Fruit fly (Drosophila melanogaster) whole organism, embryonic: ENCODE data around the gene meigo.

Experiments
- Aef1 ChIP-seq: fragments of 200-800 bp; sonication (Bioruptor generic); IDR thresholded peaks from 3 replicates; pipeline ENCODE4 v1.3.6; 2022; ENCODE audit warnings: missing biosample characterization, missing genetic modification characterization
- B-H1 ChIP-seq: fragments of 200-800 bp; sonication (Bioruptor generic); IDR thresholded peaks from 3 replicates; pipeline ENCODE4 v1.3.6; 2022; ENCODE audit warnings: missing biosample characterization, missing genetic modification characterization
- BtbVII ChIP-seq: fragments of 200-800 bp; sonication (Bioruptor generic); optimal IDR thresholded peaks from 3 replicates; lab custom pipeline; 2017; ENCODE audit warnings: missing biosample characterization, mild to moderate bottlenecking, missing genetic modification characterization
- CG12104 ChIP-seq: fragments of 200-800 bp; sonication (Bioruptor generic); optimal IDR thresholded peaks from 3 replicates; lab custom pipeline; 2016; ENCODE audit warnings: missing biosample characterization, missing genetic modification characterization
- CG12659 ChIP-seq: fragments of 200-800 bp; sonication (Bioruptor generic); optimal IDR thresholded peaks from 3 replicates; lab custom pipeline; 2017; ENCODE audit warnings: mild to moderate bottlenecking, missing biosample characterization, missing genetic modification reagents, missing genetic modification characterization
- CG14441 ChIP-seq: fragments of 200-800 bp; sonication (Bioruptor generic); IDR thresholded peaks from 2 replicates; pipeline ENCODE4 v1.3.6; 2022; ENCODE audit warnings: missing biosample characterization, missing genetic modification characterization
- CG14710 ChIP-seq: fragments of 200-800 bp; sonication (Bioruptor generic); optimal IDR thresholded peaks from 3 replicates; lab custom pipeline; 2019; ENCODE audit warnings: missing biosample characterization, mild to moderate bottlenecking, missing genetic modification characterization, moderate library complexity
- CG16813 ChIP-seq: fragments of 200-800 bp; sonication (Bioruptor generic); IDR thresholded peaks from 3 replicates; pipeline ENCODE4 v1.3.6; 2022; ENCODE audit warnings: missing biosample characterization, missing genetic modification characterization; ENCODE audit not compliant: partially characterized antibody
- CG17385 ChIP-seq: fragments of 200-800 bp; sonication (Bioruptor generic); optimal IDR thresholded peaks from 3 replicates; lab custom pipeline; 2018; ENCODE audit warnings: missing biosample characterization, mild to moderate bottlenecking, missing genetic modification characterization
- CG17612 ChIP-seq: fragments of 200-800 bp; sonication (Bioruptor generic); IDR thresholded peaks from 2 replicates; pipeline ENCODE4 v1.3.6; 2022; ENCODE audit warnings: missing biosample characterization, missing genetic modification characterization
- CG18011 ChIP-seq: fragments of 200-800 bp; sonication (Bioruptor generic); optimal IDR thresholded peaks from 2 replicates; lab custom pipeline; 2017; ENCODE audit warnings: missing biosample characterization, missing genetic modification characterization, mild to moderate bottlenecking, moderate library complexity, missing genotype
- CG18764 ChIP-seq: fragments of 200-800 bp; sonication (Bioruptor generic); optimal IDR thresholded peaks from 3 replicates; lab custom pipeline; 2016; ENCODE audit warnings: missing biosample characterization, missing genetic modification characterization
- CG2678 ChIP-seq: fragments of 200-800 bp; sonication (Bioruptor generic); optimal IDR thresholded peaks from 3 replicates; lab custom pipeline; 2019; ENCODE audit warnings: missing biosample characterization, mild to moderate bottlenecking, missing genetic modification characterization, moderate library complexity
- CG4820 ChIP-seq: fragments of 200-800 bp; sonication (Bioruptor generic); optimal IDR thresholded peaks from 3 replicates; lab custom pipeline; 2016; ENCODE audit warnings: missing biosample characterization, missing genetic modification characterization
- CG4854 ChIP-seq: fragments of 200-800 bp; sonication (Bioruptor generic); optimal IDR thresholded peaks from 2 replicates; lab custom pipeline; 2016; ENCODE audit warnings: missing biosample characterization, missing genetic modification characterization, inconsistent platforms
- CG6272 ChIP-seq: fragments of 200-800 bp; sonication (Bioruptor generic); IDR thresholded peaks from 2 replicates; pipeline ENCODE4 v1.3.6; 2022; ENCODE audit warnings: missing biosample characterization, missing genetic modification characterization
- CG6683 ChIP-seq: fragments of 200-800 bp; sonication (Bioruptor generic); optimal IDR thresholded peaks from 2 replicates; lab custom pipeline; 2017; ENCODE audit warnings: missing biosample characterization, mild to moderate bottlenecking, missing genetic modification characterization, missing genetic modification reagents
- CG7556 ChIP-seq: fragments of 200-800 bp; sonication (Bioruptor generic); optimal IDR thresholded peaks from 2 replicates; lab custom pipeline; 2017; ENCODE audit warnings: missing biosample characterization, mild to moderate bottlenecking, missing genetic modification characterization
- CG7928 ChIP-seq: fragments of 200-800 bp; sonication (Bioruptor generic); optimal IDR thresholded peaks from 2 replicates; lab custom pipeline; 2017; ENCODE audit warnings: missing biosample characterization, mild to moderate bottlenecking, missing genetic modification characterization
- CTCF ChIP-seq: fragments of 200-800 bp; sonication (Bioruptor generic); optimal IDR thresholded peaks from 2 replicates; lab custom pipeline; 2017; ENCODE audit warnings: missing biosample characterization, mild to moderate bottlenecking, missing genetic modification characterization, moderate library complexity
- Dek ChIP-seq: fragments of 200-800 bp; sonication (Bioruptor generic); optimal IDR thresholded peaks from 3 replicates; lab custom pipeline; 2019; ENCODE audit warnings: missing biosample characterization, mild to moderate bottlenecking, missing genetic modification characterization, moderate library complexity
- Dip2 ChIP-seq: fragments of 200-800 bp; sonication (Bioruptor generic); IDR thresholded peaks from 2 replicates; pipeline ENCODE4 v1.3.6; 2022; ENCODE audit warnings: missing biosample characterization, missing genetic modification characterization
- Fer3 ChIP-seq: fragments of 200-800 bp; sonication (Bioruptor generic); optimal IDR thresholded peaks from 2 replicates; lab custom pipeline; 2018; ENCODE audit warnings: missing biosample characterization, mild to moderate bottlenecking, missing genetic modification characterization, moderate library complexity
- Hr51 ChIP-seq, 2 experiments: fragments of 200-800 bp; sonication (Bioruptor generic); optimal IDR thresholded peaks; 2 replicates in 1 of 2; 3 replicates in 1 of 2; lab custom pipeline; 2016 to 2018; ENCODE audit warnings: missing biosample characterization in 2 of 2, missing genetic modification characterization in 2 of 2, mild to moderate bottlenecking in 1 of 2, moderate library complexity in 1 of 2
- MBD-R2 ChIP-seq: fragments of 200-800 bp; sonication (Bioruptor generic); IDR thresholded peaks from 2 replicates; pipeline ENCODE4 v1.3.6; 2022; ENCODE audit warnings: missing biosample characterization, missing genetic modification characterization
- NC2β ChIP-seq: fragments of 200-800 bp; sonication (Bioruptor generic); optimal IDR thresholded peaks from 2 replicates; lab custom pipeline; 2016; ENCODE audit warnings: missing biosample characterization, missing genetic modification characterization
- Poxn ChIP-seq: fragments of 200-800 bp; sonication (Bioruptor generic); IDR thresholded peaks from 2 replicates; pipeline ENCODE4 v1.3.6; 2022; ENCODE audit warnings: missing biosample characterization, missing genetic modification characterization
- Scr ChIP-seq: fragments of 200-800 bp; sonication (Bioruptor generic); IDR thresholded peaks from 2 replicates; pipeline ENCODE4 v1.3.6; 2022; ENCODE audit warnings: missing biosample characterization, missing genetic modification characterization; ENCODE audit not compliant: partially characterized antibody
- Trl ChIP-seq, 3 experiments: fragments of >200 bp in 2 of 3; fragments of 200-800 bp in 1 of 3; sonication (Bioruptor generic) in 1 of 3; optimal IDR thresholded peaks; 2 replicates in 1 of 3; 3 replicates in 2 of 3; lab custom pipeline; 2016 to 2017; ENCODE audit warnings: missing biosample characterization in 1 of 3, missing genetic modification characterization in 1 of 3
- bcd ChIP-seq: fragments of 200-800 bp; sonication (Bioruptor generic); optimal IDR thresholded peaks from 2 replicates; lab custom pipeline; 2017; ENCODE audit warnings: missing biosample characterization, mild to moderate bottlenecking, missing genetic modification characterization
- cad ChIP-seq: fragments of >200 bp; optimal IDR thresholded peaks from 2 replicates; lab custom pipeline; 2017; ENCODE audit warnings: missing biosample characterization, missing genetic modification characterization
- caup ChIP-seq: fragments of 200-800 bp; sonication (Bioruptor generic); optimal IDR thresholded peaks from 3 replicates; lab custom pipeline; 2017; ENCODE audit warnings: missing biosample characterization, mild to moderate bottlenecking, missing genetic modification characterization, moderate library complexity; ENCODE audit not compliant: severe bottlenecking
- corto ChIP-seq: fragments of 200-800 bp; sonication (Bioruptor generic); optimal IDR thresholded peaks from 2 replicates; lab custom pipeline; 2016; ENCODE audit warnings: missing biosample characterization, mild to moderate bottlenecking, missing genetic modification characterization, moderate library complexity
- da ChIP-seq: fragments of 200-800 bp; sonication (Bioruptor generic); optimal IDR thresholded peaks from 2 replicates; lab custom pipeline; 2016; ENCODE audit warnings: missing biosample characterization, missing genetic modification characterization
- fd3F ChIP-seq: fragments of 200-800 bp; sonication (Bioruptor generic); optimal IDR thresholded peaks from 2 replicates; lab custom pipeline; 2018; ENCODE audit warnings: missing biosample characterization, mild to moderate bottlenecking, missing genetic modification characterization, moderate library complexity
- ftz-f1 ChIP-seq: fragments of 200-800 bp; sonication (Bioruptor generic); optimal IDR thresholded peaks from 2 replicates; lab custom pipeline; 2016; ENCODE audit warnings: missing biosample characterization, missing genetic modification characterization
- gce ChIP-seq: fragments of 200-800 bp; sonication (Bioruptor generic); IDR thresholded peaks from 3 replicates; pipeline ENCODE4 v1.3.6; 2022; ENCODE audit warnings: missing biosample characterization, missing genetic modification characterization
- grn ChIP-seq: fragments of 200-800 bp; sonication (Bioruptor generic); optimal IDR thresholded peaks from 3 replicates; lab custom pipeline; 2017; ENCODE audit warnings: missing biosample characterization, missing genetic modification characterization
- jigr1 ChIP-seq: fragments of 200-800 bp; sonication (Bioruptor generic); IDR thresholded peaks from 3 replicates; pipeline ENCODE4 v1.3.6; 2022; ENCODE audit warnings: missing biosample characterization, missing genetic modification characterization
- lbe ChIP-seq: fragments of 200-800 bp; sonication (Bioruptor generic); optimal IDR thresholded peaks from 2 replicates; lab custom pipeline; 2016; ENCODE audit warnings: missing biosample characterization, mild to moderate bottlenecking, missing genetic modification characterization
- mirr ChIP-seq: fragments of 200-800 bp; sonication (Bioruptor generic); optimal IDR thresholded peaks from 3 replicates; lab custom pipeline; 2018; ENCODE audit warnings: missing biosample characterization, mild to moderate bottlenecking, missing genetic modification characterization
- mld ChIP-seq: fragments of 200-800 bp; sonication (Bioruptor generic); IDR thresholded peaks from 3 replicates; pipeline ENCODE4 v1.3.6; 2022; ENCODE audit warnings: missing biosample characterization, missing genetic modification characterization; ENCODE audit not compliant: partially characterized antibody
- onecut ChIP-seq: fragments of 200-800 bp; sonication (Bioruptor generic); IDR thresholded peaks from 2 replicates; pipeline ENCODE4 v1.3.6; 2022; ENCODE audit warnings: missing biosample characterization, missing genetic modification characterization
- pros ChIP-seq: fragments of 200-800 bp; sonication (Bioruptor generic); optimal IDR thresholded peaks from 3 replicates; lab custom pipeline; 2019; ENCODE audit warnings: missing biosample characterization, mild to moderate bottlenecking, missing genetic modification characterization, moderate library complexity
- tgo ChIP-seq: fragments of 200-800 bp; sonication (Bioruptor generic); IDR thresholded peaks from 3 replicates; pipeline ENCODE4 v1.3.6; 2022; ENCODE audit warnings: missing biosample characterization, missing genetic modification characterization
- tio ChIP-seq: fragments of 200-800 bp; sonication (Bioruptor generic); optimal IDR thresholded peaks from 2 replicates; lab custom pipeline; 2017; ENCODE audit warnings: missing biosample characterization, missing genetic modification characterization, inconsistent platforms
- tll ChIP-seq, 2 experiments: fragments of 200-800 bp in 1 of 2; fragments of >200 bp in 1 of 2; sonication (Bioruptor generic) in 1 of 2; optimal IDR thresholded peaks; 2 replicates each; lab custom pipeline; 2017 to 2019; ENCODE audit warnings: missing biosample characterization in 2 of 2, missing genetic modification characterization in 2 of 2, mild to moderate bottlenecking in 1 of 2, moderate library complexity in 1 of 2
- wor ChIP-seq: fragments of 200-800 bp; sonication (Bioruptor generic); IDR thresholded peaks from 2 replicates; pipeline ENCODE4 v1.3.6; 2022; ENCODE audit warnings: missing biosample characterization, missing genetic modification characterization
- zen ChIP-seq: fragments of 200-800 bp; sonication (Bioruptor generic); optimal IDR thresholded peaks from 3 replicates; lab custom pipeline; 2018; ENCODE audit warnings: missing biosample characterization, mild to moderate bottlenecking, missing genetic modification characterization, moderate library complexity

Gene meigo

dm6 chr3R:21179592-21180390 lies 41.7 kb downstream of the meigo start (continued):
- TF ChIP-seq wor (GFP tag; lab: Robert Waterston, UW) = no peak
- TF ChIP-seq CG7928 (GFP tag; lab: Kevin White, UChicago) = no peak
- TF ChIP-seq cad (GFP tag; lab: Kevin White, UChicago) = no peak
- peak; percentile 1 for TF ChIP-seq zen (tag; lab: Kevin White, UChicago)
- TF ChIP-seq CTCF (GFP tag; lab: Kevin White, UChicago) = peak; percentile 97
- TF ChIP-seq corto (GFP tag; lab: Kevin White, UChicago) = no peak
- TF ChIP-seq NC2β (GFP tag; lab: Kevin White, UChicago) = no peak
- TF ChIP-seq tgo (GFP tag; lab: Robert Waterston, UW) = no peak
- no peak for TF ChIP-seq tio (GFP tag; lab: Kevin White, UChicago)
- TF ChIP-seq grn (GFP tag; lab: Kevin White, UChicago) = peak; percentile 90
- no peak for TF ChIP-seq CG6272 (GFP tag; lab: Robert Waterston, UW)
- no peak for TF ChIP-seq lbe (GFP tag; lab: Kevin White, UChicago)
- TF ChIP-seq bcd (GFP tag; lab: Kevin White, UChicago) = no peak
- no peak for TF ChIP-seq MBD-R2
- no peak for TF ChIP-seq Dip2
- TF ChIP-seq tll (GFP tag; optimal IDR thresholded peaks at IDR 0.05; lab: Kevin White, UChicago) = no peak
- no peak for TF ChIP-seq CG7556 (GFP tag; lab: Kevin White, UChicago)
- no peak for TF ChIP-seq da (GFP tag; lab: Kevin White, UChicago)
- no peak for TF ChIP-seq CG6683
- TF ChIP-seq CG14441 (GFP tag; lab: Robert Waterston, UW) = no peak
- TF ChIP-seq Fer3 = no peak
- TF ChIP-seq CG2678 (tag; lab: Kevin White, UChicago) = peak; percentile 51
- TF ChIP-seq mld (GFP tag; lab: Robert Waterston, UW) = no peak
- TF ChIP-seq CG12104 (GFP tag; lab: Kevin White, UChicago) = no peak
- TF ChIP-seq CG4854 = no peak
- TF ChIP-seq Hr51 (GFP tag; optimal IDR thresholded peaks at IDR 0.05; lab: Kevin White, UChicago) = no peak
- no peak for TF ChIP-seq jigr1 (GFP tag; lab: Robert Waterston, UW)
- TF ChIP-seq Poxn = no peak
- no peak for TF ChIP-seq CG18011
- TF ChIP-seq pros = no peak
- no peak for TF ChIP-seq caup
- TF ChIP-seq Trl (optimal IDR thresholded peaks at IDR 0.05; lab: Kevin White, UChicago) = no peak
- TF ChIP-seq Trl (GFP tag; optimal IDR thresholded peaks at IDR 0.05; lab: Kevin White, UChicago) = no peak
- peak; percentile 38 for TF ChIP-seq CG14710 (tag; lab: Kevin White, UChicago)
- TF ChIP-seq CG16813 (GFP tag; lab: Robert Waterston, UW) = peak; percentile 34
- no peak for TF ChIP-seq CG18764 (GFP tag; lab: Kevin White, UChicago)
- no peak for TF ChIP-seq gce
- TF ChIP-seq fd3F (GFP tag; lab: Kevin White, UChicago) = no peak
- no peak for TF ChIP-seq B-H1
- no peak for TF ChIP-seq CG17385 (GFP tag; lab: Kevin White, UChicago)
- peak; percentile 8 for TF ChIP-seq mirr (GFP tag; lab: Kevin White, UChicago)
- TF ChIP-seq Aef1 = no peak
- TF ChIP-seq BtbVII (GFP tag; lab: Kevin White, UChicago) = peak; percentile 13
- peak; percentile 18; the same call in 1 of the 2 replicates for TF ChIP-seq onecut (GFP tag; lab: Robert Waterston, UW)
- TF ChIP-seq ftz-f1 (GFP tag; lab: Kevin White, UChicago) = no peak
- TF ChIP-seq CG4820 (GFP tag; lab: Kevin White, UChicago) = no peak
- TF ChIP-seq Scr (GFP tag; lab: Robert Waterston, UW) = peak; percentile 43; the same call in 1 of the 2 replicates
- peak; percentile 24 for TF ChIP-seq Dek
- no peak for TF ChIP-seq CG17612 (GFP tag; lab: Robert Waterston, UW)
- no peak for TF ChIP-seq CG12659 (GFP tag; lab: Kevin White, UChicago)
